Worm (Caenorhabditis elegans): ENCODE measurements around the gene F42A9.8.

DNA sequence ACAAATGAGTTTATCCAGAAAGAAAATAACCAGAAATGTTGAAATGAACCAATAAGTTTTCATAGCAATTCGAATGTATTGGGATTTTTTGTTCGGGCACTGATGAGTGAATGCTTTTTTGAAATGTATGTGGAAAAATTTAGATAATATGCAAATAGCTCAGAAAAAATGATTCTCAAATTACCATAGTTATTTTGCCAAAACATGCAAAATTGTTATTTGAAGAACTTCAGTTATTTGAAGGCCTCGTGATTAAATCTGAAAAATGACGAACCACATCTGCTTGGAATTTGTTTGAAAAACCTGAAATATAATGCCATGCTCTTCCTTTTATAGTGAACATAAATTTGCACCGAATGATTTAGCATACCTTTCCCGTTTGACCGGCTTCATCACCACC, 39.5 kb upstream of the F42A9.8 start, which contains the start of gene C49C8.6:
- TF ChIP-seq flt-1 (GFP tag; IDR thresholded peaks at IDR 0.05) (no peak), ref-1 (GFP tag; conservative IDR thresholded peaks at IDR 0.05) (no peak)
